Worm (Caenorhabditis elegans): ENCODE measurements around the gene abts-3.

ce11 chrII:6099500-6099899 lies 33.2 kb upstream of the abts-3 start, which contains the start of gene rgs-3:
- no peak for TF ChIP-seq nfya-1 (tag; optimal IDR thresholded peaks at IDR 0.05)
- TF ChIP-seq ceh-34 (tag; optimal IDR thresholded peaks at IDR 0.05): no peak
- no peak for TF ChIP-seq ceh-9 (tag; optimal IDR thresholded peaks at IDR 0.05)
- no peak for TF ChIP-seq lin-11 (tag; optimal IDR thresholded peaks at IDR 0.05)
- no peak for TF ChIP-seq nhr-11 (tag; optimal IDR thresholded peaks at IDR 0.05)
- TF ChIP-seq ahr-1 (tag; optimal IDR thresholded peaks at IDR 0.05): no peak
- no peak for TF ChIP-seq K09A11.1 (tag; optimal IDR thresholded peaks at IDR 0.05; ENCODE audit: insufficient read depth)
- TF ChIP-seq pha-2 (tag; optimal IDR thresholded peaks at IDR 0.05): no peak
- no peak for TF ChIP-seq tbx-2 (tag; optimal IDR thresholded peaks at IDR 0.05)
- no peak for TF ChIP-seq nhr-232 (tag; optimal IDR thresholded peaks at IDR 0.05)
- no peak for TF ChIP-seq fkh-10 (GFP tag; optimal IDR thresholded peaks at IDR 0.05)
- no peak for TF ChIP-seq pax-1 (tag; optimal IDR thresholded peaks at IDR 0.05)
- TF ChIP-seq ceh-48 (tag; optimal IDR thresholded peaks at IDR 0.05): no peak

Measured in whole organism, late embryonic.